Fruit fly (Drosophila melanogaster): ENCODE results near the gene trc.

The trc gene

dm6 chr3L:19817807-19818531, 16.1 kb downstream of the trc start, which contains the start of the genes Fibp and Deaf1 (continued):
- TF ChIP-seq B-H2 (GFP tag; optimal IDR thresholded peaks at IDR 0.05) = peak; percentile 64
- TF ChIP-seq ATbp (GFP tag; optimal IDR thresholded peaks at IDR 0.05) = no peak
- TF ChIP-seq emc (GFP tag; optimal IDR thresholded peaks at IDR 0.05) = peak; percentile 26
- TF ChIP-seq CG16863 (GFP tag; optimal IDR thresholded peaks at IDR 0.05) = peak; percentile 64
- TF ChIP-seq CkIIα-i1 (GFP tag; IDR thresholded peaks at IDR 0.05) = no peak
- no peak for TF ChIP-seq tup (GFP tag; optimal IDR thresholded peaks at IDR 0.05)
- TF ChIP-seq Mrtf (GFP tag; IDR thresholded peaks at IDR 0.05) = 0 out of 3 replicates have a peak, but pooled peaks have one; percentile 39
- peak; percentile 98 for TF ChIP-seq Sry-δ (GFP tag; optimal IDR thresholded peaks at IDR 0.05)
- TF ChIP-seq CG11085 (GFP tag; IDR thresholded peaks at IDR 0.05) = peak; percentile 62
- TF ChIP-seq lola (GFP tag; optimal IDR thresholded peaks at IDR 0.05) = peak in 1 of 3 experiments; percentile 82
- TF ChIP-seq Med (GFP tag) = peak; percentile 94
- peak; percentile 73 for TF ChIP-seq CG18476 (GFP tag; optimal IDR thresholded peaks at IDR 0.05)
- TF ChIP-seq CG4328 (GFP tag; optimal IDR thresholded peaks at IDR 0.05) = peak; percentile 62
- no peak for TF ChIP-seq crol (GFP tag; IDR thresholded peaks at IDR 0.05)
- peak; percentile 49; the same call in 1 of the 2 replicates for TF ChIP-seq CG8765 (GFP tag; IDR thresholded peaks at IDR 0.05)
- peak; percentile 5 for TF ChIP-seq CG8359 (GFP tag; optimal IDR thresholded peaks at IDR 0.05; ENCODE audit: borderline replicate concordance)
- peak; percentile 67; the same call in 2 of the 3 replicates for TF ChIP-seq Aef1 (GFP tag; IDR thresholded peaks at IDR 0.05)
- TF ChIP-seq HLH54F (GFP tag; optimal IDR thresholded peaks at IDR 0.05) = peak; percentile 88
- peak; percentile 44; the same call in 1 of the 2 replicates for TF ChIP-seq Oaz (GFP tag; IDR thresholded peaks at IDR 0.05)
- TF ChIP-seq ap (GFP tag; IDR thresholded peaks at IDR 0.05) = peak; percentile 44; the same call in 1 of the 2 replicates
- TF ChIP-seq CG15269 (tag; optimal IDR thresholded peaks at IDR 0.05) = peak; percentile 68
- TF ChIP-seq Max (GFP tag; optimal IDR thresholded peaks at IDR 0.05) = peak; percentile 57
- no peak for TF ChIP-seq CG11695 (GFP tag; IDR thresholded peaks at IDR 0.05)
- peak; percentile 34 for TF ChIP-seq BtbVII (GFP tag; optimal IDR thresholded peaks at IDR 0.05)
- TF ChIP-seq CG8089 (GFP tag; optimal IDR thresholded peaks at IDR 0.05) = peak; percentile 66
- peak; percentile 25 for TF ChIP-seq Lpt (GFP tag; optimal IDR thresholded peaks at IDR 0.05)
- TF ChIP-seq row (GFP tag; IDR thresholded peaks at IDR 0.05) = peak; percentile 95
- TF ChIP-seq CG12219 (GFP tag; optimal IDR thresholded peaks at IDR 0.05) = no peak
- TF ChIP-seq org-1 (GFP tag; optimal IDR thresholded peaks at IDR 0.05) = no peak
- peak; percentile 87 for TF ChIP-seq CG14710 (tag; optimal IDR thresholded peaks at IDR 0.05)
- TF ChIP-seq CG17359 (tag; optimal IDR thresholded peaks at IDR 0.05) = peak; percentile 64
- TF ChIP-seq cas (GFP tag; IDR thresholded peaks at IDR 0.05) = peak; percentile 32; the same call in 1 of the 2 replicates
- peak; percentile 68 for TF ChIP-seq PHDP (tag; optimal IDR thresholded peaks at IDR 0.05)
- peak in 1 of 3 experiments; percentile 7 for TF ChIP-seq Stat92E (GFP tag; optimal IDR thresholded peaks at IDR 0.05)
- peak; percentile 21 for TF ChIP-seq Neu2 (GFP tag; optimal IDR thresholded peaks at IDR 0.05; ENCODE audit: borderline replicate concordance)
- peak; percentile 39 for TF ChIP-seq psq (GFP tag; optimal IDR thresholded peaks at IDR 0.05)
- peak; percentile 42; the same call in 1 of the 3 replicates for TF ChIP-seq CG6175 (GFP tag; IDR thresholded peaks at IDR 0.05)
- no peak for TF ChIP-seq Awh (GFP tag; IDR thresholded peaks at IDR 0.05)
- TF ChIP-seq tap (tag; optimal IDR thresholded peaks at IDR 0.05) = no peak
- no peak; the same call in 2 of the 3 replicates for TF ChIP-seq gce (GFP tag; IDR thresholded peaks at IDR 0.05)
- TF ChIP-seq nmo (GFP tag; optimal IDR thresholded peaks at IDR 0.05) = peak; percentile 89
- no peak for TF ChIP-seq CG7271 (tag; optimal IDR thresholded peaks at IDR 0.05)
- TF ChIP-seq pfk (GFP tag; optimal IDR thresholded peaks at IDR 0.05) = no peak
- peak; percentile 51 for TF ChIP-seq repo (GFP tag; optimal IDR thresholded peaks at IDR 0.05)
- peak; percentile 41 for TF ChIP-seq D19A (tag; optimal IDR thresholded peaks at IDR 0.05)
- TF ChIP-seq Sox100B (GFP tag; optimal IDR thresholded peaks at IDR 0.05) = peak; percentile 67
- TF ChIP-seq mld (GFP tag; IDR thresholded peaks at IDR 0.05; ENCODE audit: partially characterized antibody) = peak; percentile 97
- TF ChIP-seq sna (GFP tag; IDR thresholded peaks at IDR 0.05; ENCODE audit: partially characterized antibody) = peak; percentile 94
